Worm (Caenorhabditis elegans) whole organism, L1 larva: ENCODE data around the gene C14E2.7.

ENCODE experiments used
- C04F5.9 ChIP-seq: sonication (generic microtip); optimal IDR thresholded peaks from 2 replicates; lab custom pipeline; 2016; ENCODE audit warnings: missing genetic modification characterization, missing compliant biosample characterization
- F16B12.6 ChIP-seq: fragments of 150-350 bp; optimal IDR thresholded peaks from 2 replicates; lab custom pipeline; 2014; ENCODE audit warnings: missing biosample characterization, missing genetic modification characterization
- aha-1 ChIP-seq: fragments of 150-350 bp; optimal IDR thresholded peaks from 2 replicates; lab custom pipeline; 2014; ENCODE audit warnings: missing biosample characterization, missing genetic modification characterization
- ama-1 ChIP-seq: fragments of 150-350 bp; optimal IDR thresholded peaks from 2 replicates; lab custom pipeline; 2014
- blmp-1 ChIP-seq: fragments of 150-350 bp; optimal IDR thresholded peaks from 2 replicates; lab custom pipeline; 2014; ENCODE audit warnings: missing biosample characterization, missing genetic modification characterization
- ceh-8 ChIP-seq: fragments of 200-800 bp; sonication (Bioruptor generic); optimal IDR thresholded peaks from 2 replicates; lab custom pipeline; 2018; ENCODE audit warnings: mild to moderate bottlenecking, missing genetic modification characterization, moderate library complexity, missing compliant biosample characterization
- ceh-82 ChIP-seq, 3 experiments: fragments of 150-350 bp in 1 of 3; sonication (generic microtip) in 2 of 3; optimal IDR thresholded peaks; 2 replicates each; lab custom pipeline; 2014 to 2017; ENCODE audit warnings: missing biosample characterization in 3 of 3, missing genetic modification characterization in 3 of 3
- ceh-88 ChIP-seq: fragments of 200-800 bp; sonication (Bioruptor generic); IDR thresholded peaks from 2 replicates; pipeline ENCODE4 v1.3.6; 2022; ENCODE audit warnings: missing genetic modification characterization, missing compliant biosample characterization
- ceh-90 ChIP-seq: sonication (generic microtip); optimal IDR thresholded peaks from 2 replicates; lab custom pipeline; 2016; ENCODE audit warnings: missing genetic modification characterization, missing compliant biosample characterization
- ces-1 ChIP-seq: fragments of 150-350 bp; optimal IDR thresholded peaks from 2 replicates; lab custom pipeline; 2014; ENCODE audit warnings: missing biosample characterization, missing genetic modification reagents, missing genetic modification characterization
- dpl-1 ChIP-seq, 3 experiments: fragments of 150-350 bp in 2 of 3; sonication (generic microtip) in 1 of 3; optimal IDR thresholded peaks; 2 replicates each; lab custom pipeline; 2014 to 2017; ENCODE audit warnings: missing biosample characterization in 3 of 3, missing genetic modification characterization in 3 of 3, missing genetic modification reagents in 3 of 3
- dsc-1 ChIP-seq: sonication (generic microtip); optimal IDR thresholded peaks from 2 replicates; lab custom pipeline; 2016; ENCODE audit warnings: mild to moderate bottlenecking, missing genetic modification characterization, missing compliant biosample characterization
- egl-13 ChIP-seq: sonication (generic microtip); optimal IDR thresholded peaks from 2 replicates; lab custom pipeline; 2016; ENCODE audit warnings: missing genotype, missing genetic modification reagents, missing genetic modification characterization, missing compliant biosample characterization
- egl-27 ChIP-seq, 2 experiments: fragments of 150-350 bp in 1 of 2; sonication (generic microtip); optimal IDR thresholded peaks; 3 replicates each; lab custom pipeline; 2017 to 2018; ENCODE audit warnings: missing biosample characterization in 2 of 2, missing genetic modification characterization in 2 of 2, missing genetic modification reagents in 2 of 2
- elt-2 ChIP-seq: sonication (generic microtip); optimal IDR thresholded peaks from 2 replicates; lab custom pipeline; 2016; ENCODE audit warnings: missing genetic modification characterization, mild to moderate bottlenecking, inconsistent platforms, missing compliant biosample characterization, missing genetic modification reagents
- elt-3 ChIP-seq, 6 experiments: fragments of 150-350 bp in 1 of 6; sonication (generic microtip); optimal IDR thresholded peaks; 2 replicates each; lab custom pipeline; 2017 to 2018; ENCODE audit warnings: missing biosample characterization in 6 of 6, missing genetic modification characterization in 6 of 6, inconsistent platforms in 1 of 6
- fkh-10 ChIP-seq: sonication (generic microtip); optimal IDR thresholded peaks from 2 replicates; lab custom pipeline; 2017; ENCODE audit warnings: missing biosample characterization, missing genetic modification reagents, missing genetic modification characterization
- fos-1 ChIP-seq: fragments of 150-350 bp; optimal IDR thresholded peaks from 2 replicates; lab custom pipeline; 2014; ENCODE audit warnings: missing biosample characterization, missing genetic modification characterization
- grh-1 ChIP-seq: fragments of 200-800 bp; sonication (Bioruptor generic); IDR thresholded peaks from 2 replicates; pipeline ENCODE4 v1.3.6; 2022; ENCODE audit warnings: missing genetic modification reagents, missing genetic modification characterization, missing compliant biosample characterization
- hlh-17 ChIP-seq: fragments of 200-800 bp; sonication (Bioruptor generic); optimal IDR thresholded peaks from 2 replicates; lab custom pipeline; 2018; ENCODE audit warnings: missing genetic modification characterization, mild to moderate bottlenecking, missing compliant biosample characterization, moderate library complexity, borderline replicate concordance
- hlh-4 ChIP-seq: sonication (generic microtip); optimal IDR thresholded peaks from 2 replicates; lab custom pipeline; 2016; ENCODE audit warnings: mild to moderate bottlenecking, missing genetic modification characterization, missing compliant biosample characterization
- irx-1 ChIP-seq: sonication (generic microtip); optimal IDR thresholded peaks from 2 replicates; lab custom pipeline; 2016; ENCODE audit warnings: missing genetic modification characterization, missing compliant biosample characterization
- lin-13 ChIP-seq: fragments of 150-350 bp; optimal IDR thresholded peaks from 2 replicates; lab custom pipeline; 2014; ENCODE audit warnings: missing biosample characterization, missing genetic modification reagents, missing genetic modification characterization
- lin-15B ChIP-seq: fragments of 150-350 bp; sonication (generic microtip); optimal IDR thresholded peaks from 3 replicates; lab custom pipeline; 2014; ENCODE audit warnings: missing biosample characterization, missing genetic modification characterization
- lin-35 ChIP-seq, 2 experiments: fragments of 150-350 bp; optimal IDR thresholded peaks; 2 replicates each; lab custom pipeline; 2014; ENCODE audit warnings: missing biosample characterization in 2 of 2, missing genetic modification characterization in 2 of 2, missing genetic modification reagents in 2 of 2
- lin-39 ChIP-seq: fragments of 150-350 bp; optimal IDR thresholded peaks from 2 replicates; lab custom pipeline; 2014; ENCODE audit warnings: missing biosample characterization, missing genetic modification reagents, missing genetic modification characterization
- lsy-2 ChIP-seq, 2 experiments: fragments of 150-350 bp; optimal IDR thresholded peaks; 2 replicates each; lab custom pipeline; 2014; ENCODE audit warnings: missing biosample characterization in 2 of 2, missing genetic modification characterization in 2 of 2
- mab-9 ChIP-seq: fragments of 200-800 bp; sonication (Bioruptor generic); IDR thresholded peaks from 2 replicates; pipeline ENCODE4 v1.3.6; 2022; ENCODE audit warnings: missing genetic modification reagents, missing genetic modification characterization, missing compliant biosample characterization
- mdl-1 ChIP-seq, 2 experiments: fragments of 150-350 bp; optimal IDR thresholded peaks; 2 replicates each; lab custom pipeline; 2014 to 2017; ENCODE audit warnings: missing biosample characterization in 2 of 2, missing genetic modification characterization in 2 of 2, inconsistent platforms in 1 of 2
- mef-2 ChIP-seq: fragments of 150-350 bp; optimal IDR thresholded peaks from 2 replicates; lab custom pipeline; 2014; ENCODE audit warnings: missing biosample characterization, missing genetic modification characterization
- mep-1 ChIP-seq: fragments of 150-350 bp; optimal IDR thresholded peaks from 2 replicates; lab custom pipeline; 2014; ENCODE audit warnings: missing biosample characterization, missing genetic modification characterization
- nhr-19 ChIP-seq: fragments of 200-800 bp; sonication (Bioruptor generic); conservative IDR thresholded peaks from 2 replicates; pipeline ENCODE4 v1.3.6; 2022; ENCODE audit warnings: missing genetic modification characterization, missing compliant biosample characterization
- nhr-20 ChIP-seq: sonication (generic microtip); optimal IDR thresholded peaks from 2 replicates; lab custom pipeline; 2016; ENCODE audit warnings: mild to moderate bottlenecking, missing genetic modification characterization, missing compliant biosample characterization
- nhr-28 ChIP-seq: fragments of 150-350 bp; optimal IDR thresholded peaks from 2 replicates; lab custom pipeline; 2014; ENCODE audit warnings: missing biosample characterization, missing genetic modification characterization
- nhr-47 ChIP-seq: sonication (generic microtip); optimal IDR thresholded peaks from 2 replicates; lab custom pipeline; 2016; ENCODE audit warnings: mild to moderate bottlenecking, missing genetic modification characterization, moderate library complexity, missing compliant biosample characterization
- nhr-77 ChIP-seq: fragments of 150-350 bp; optimal IDR thresholded peaks from 2 replicates; lab custom pipeline; 2014; ENCODE audit warnings: missing biosample characterization, missing genetic modification characterization
- nhr-85 ChIP-seq: sonication (generic microtip); peaks from one replicate; lab custom pipeline; 2016; ENCODE audit warnings: missing genetic modification characterization, inconsistent platforms, missing compliant biosample characterization
- nhr-90 ChIP-seq: sonication (generic microtip); optimal IDR thresholded peaks from 2 replicates; lab custom pipeline; 2016; ENCODE audit warnings: mild to moderate bottlenecking, missing genetic modification characterization, missing compliant biosample characterization; ENCODE audit not compliant: poor library complexity
- pag-3 ChIP-seq: sonication (generic microtip); optimal IDR thresholded peaks from 2 replicates; lab custom pipeline; 2017; ENCODE audit warnings: missing genetic modification characterization, mild to moderate bottlenecking, missing compliant biosample characterization, antibody characterized with exemption, borderline replicate concordance; ENCODE audit not compliant: insufficient read depth
- snpc-4 ChIP-seq: fragments of 150-350 bp; optimal IDR thresholded peaks from 2 replicates; lab custom pipeline; 2014; ENCODE audit warnings: missing biosample characterization, missing genetic modification characterization
- snu-23 ChIP-seq: sonication (generic microtip); optimal IDR thresholded peaks from 2 replicates; lab custom pipeline; 2016; ENCODE audit warnings: missing genetic modification characterization, missing compliant biosample characterization
- sox-4 ChIP-seq: sonication (generic microtip); optimal IDR thresholded peaks from 2 replicates; lab custom pipeline; 2016; ENCODE audit warnings: missing genetic modification characterization, missing compliant biosample characterization
- sup-37 ChIP-seq: fragments of 200-800 bp; sonication (Bioruptor generic); optimal IDR thresholded peaks from 2 replicates; lab custom pipeline; 2018; ENCODE audit warnings: mild to moderate bottlenecking, missing genetic modification characterization, missing compliant biosample characterization
- tbx-2 ChIP-seq: sonication (generic microtip); optimal IDR thresholded peaks from 2 replicates; lab custom pipeline; 2016; ENCODE audit warnings: missing genetic modification characterization, missing compliant biosample characterization
- unc-62 ChIP-seq: fragments of 150-350 bp; optimal IDR thresholded peaks from 2 replicates; lab custom pipeline; 2014; ENCODE audit warnings: missing biosample characterization, missing genetic modification reagents, missing genetic modification characterization
- unc-86 ChIP-seq: sonication (generic microtip); optimal IDR thresholded peaks from 2 replicates; lab custom pipeline; 2016; ENCODE audit warnings: missing genetic modification characterization, missing compliant biosample characterization
- unc-98 ChIP-seq: fragments of 200-800 bp; sonication (Bioruptor generic); IDR thresholded peaks from 2 replicates; pipeline ENCODE4 v1.3.6; 2022; ENCODE audit warnings: missing genetic modification characterization, missing compliant biosample characterization
- zag-1 ChIP-seq: fragments of 150-350 bp; optimal IDR thresholded peaks from 2 replicates; lab custom pipeline; 2014; ENCODE audit warnings: missing biosample characterization, missing genetic modification characterization
- ztf-11 ChIP-seq, 2 experiments: sonication (generic microtip); optimal IDR thresholded peaks; 2 replicates each; lab custom pipeline; 2016 to 2017; ENCODE audit warnings: missing genetic modification characterization in 2 of 2, missing biosample characterization in 1 of 2, missing compliant biosample characterization in 1 of 2

Gene C14E2.7

DNA sequence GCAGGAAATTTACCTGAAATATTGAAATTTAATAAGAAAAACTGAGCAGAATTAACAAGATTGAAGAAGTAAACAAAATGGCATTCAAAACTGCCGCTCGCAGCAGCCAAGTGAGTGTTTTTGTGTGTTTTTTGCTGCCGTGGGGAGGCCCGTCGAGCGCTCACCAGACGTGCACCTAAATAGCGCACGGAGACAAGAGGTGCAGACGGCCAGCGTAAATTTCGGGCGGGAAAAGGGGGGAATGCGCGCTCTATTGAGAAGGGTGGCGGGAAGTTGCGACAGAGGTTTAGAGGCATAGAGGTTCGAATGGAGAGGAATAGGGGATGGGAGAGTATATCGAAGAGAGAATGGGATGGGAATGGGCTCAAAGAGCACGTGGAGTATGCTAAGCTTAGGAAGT, 40.0 kb downstream of the C14E2.7 start, which contains the start of gene ceh-39 (continued):
- TF ChIP-seq unc-86 (tag; lab: Kevin White, UChicago) (peak; percentile 51), snu-23 (GFP tag; lab: Kevin White, UChicago) (peak; percentile 67), tbx-2 (tag; lab: Kevin White, UChicago) (peak; percentile 72), lin-39 (tag; lab: Kevin White, UChicago) (no peak), F16B12.6 (tag; lab: Kevin White, UChicago) (peak; percentile 7), irx-1 (no peak), ama-1 (lab: Kevin White, UChicago) (no peak), nhr-28 (tag; lab: Kevin White, UChicago) (no peak), elt-3 (tag; optimal IDR thresholded peaks at IDR 0.05; lab: Kevin White, UChicago) (no peak), nhr-77 (tag; lab: Kevin White, UChicago) (peak; percentile 31), sup-37 (GFP tag; lab: Kevin White, UChicago) (no peak)

DNA sequence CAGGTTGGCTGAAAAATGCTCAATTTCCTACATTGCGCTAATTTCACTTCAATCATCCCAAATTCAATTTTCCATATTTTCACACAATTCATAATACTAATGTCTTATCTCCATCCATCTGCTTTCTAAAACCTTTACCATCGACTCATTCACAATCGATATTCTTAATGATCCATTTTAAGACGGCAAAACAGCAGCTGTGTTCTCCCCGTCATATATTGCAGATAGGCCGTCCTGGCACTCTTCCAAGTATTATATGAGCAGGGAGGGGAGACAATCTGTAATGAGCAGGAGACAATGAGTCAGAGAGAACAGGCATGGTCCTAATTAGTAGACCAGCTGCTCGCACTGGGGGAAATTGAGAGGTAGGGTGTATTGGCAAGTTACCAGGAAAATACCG, 41.6 kb downstream of the C14E2.7 start:
- peak; percentile 2 for TF ChIP-seq nhr-85 (tag; lab: Kevin White, UChicago)
- TF ChIP-seq C04F5.9 (tag; lab: Kevin White, UChicago): no peak

DNA sequence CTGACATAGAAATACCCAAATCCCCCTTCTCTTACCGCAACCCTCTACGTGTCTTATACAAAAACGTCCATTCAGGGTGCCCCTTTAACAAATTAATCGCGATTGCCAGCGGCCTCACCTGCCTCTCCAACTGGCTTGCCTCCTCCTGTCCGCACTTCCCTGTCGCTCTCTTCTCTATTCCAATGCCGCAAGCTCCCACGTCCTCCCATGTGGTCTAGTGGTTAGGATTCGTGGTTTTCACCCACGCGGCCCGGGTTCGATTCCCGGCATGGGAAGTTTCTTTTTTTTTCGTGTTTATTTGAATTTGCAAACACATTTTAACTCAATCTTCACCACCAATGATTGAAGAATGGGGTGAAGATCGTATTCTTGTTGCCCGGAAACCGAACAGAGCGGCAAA, 42.4 kb downstream of the C14E2.7 start:
- TF ChIP-seq mef-2 (tag; lab: Kevin White, UChicago): no peak
- TF ChIP-seq ceh-90 (tag; lab: Kevin White, UChicago): no peak
- peak; percentile 5 for TF ChIP-seq fos-1 (tag; lab: Kevin White, UChicago)
- TF ChIP-seq zag-1: no peak
- TF ChIP-seq blmp-1 (tag; lab: Kevin White, UChicago): no peak
- TF ChIP-seq nhr-77 (tag; lab: Kevin White, UChicago): peak; percentile 25
- TF ChIP-seq elt-2: peak; percentile 15
- peak; percentile 41 to 45 for TF ChIP-seq lsy-2 (tag; optimal IDR thresholded peaks at IDR 0.05; lab: Kevin White, UChicago)
- no peak for TF ChIP-seq unc-62
- peak; percentile 19 for TF ChIP-seq egl-13 (tag; lab: Kevin White, UChicago)
- peak in 1 of 2 experiments; percentile 62 for TF ChIP-seq mdl-1 (tag; optimal IDR thresholded peaks at IDR 0.05; lab: Kevin White, UChicago)
- no peak for TF ChIP-seq hlh-4 (tag; lab: Kevin White, UChicago)
- TF ChIP-seq lin-15B (tag; lab: Kevin White, UChicago): no peak
- TF ChIP-seq tbx-2 (tag; lab: Kevin White, UChicago): peak; percentile 69
- peak in 2 of 3 experiments; percentile 52 to 55 for TF ChIP-seq ceh-82 (tag; optimal IDR thresholded peaks at IDR 0.05; lab: Kevin White, UChicago)
- peak; percentile 64 for TF ChIP-seq ceh-8 (GFP tag; lab: Kevin White, UChicago)
- TF ChIP-seq ces-1 (GFP tag; lab: Kevin White, UChicago): no peak
- TF ChIP-seq dsc-1 (tag; lab: Kevin White, UChicago): peak; percentile 69
- peak; percentile 1 for TF ChIP-seq C04F5.9 (tag; lab: Kevin White, UChicago)
- no peak for TF ChIP-seq aha-1 (tag; lab: Kevin White, UChicago)
- no peak for TF ChIP-seq pag-3
- no peak; the same call in 1 of the 2 replicates for TF ChIP-seq ceh-88 (GFP tag; lab: Robert Waterston, UW)
- 0 out of 2 replicates have a peak, but pooled peaks have one; percentile 14 for TF ChIP-seq unc-98 (GFP tag; lab: Robert Waterston, UW)
- TF ChIP-seq ztf-11 (tag; optimal IDR thresholded peaks at IDR 0.05; lab: Kevin White, UChicago): peak in 1 of 2 experiments; percentile 55
- no peak for TF ChIP-seq lin-13 (GFP tag; lab: Kevin White, UChicago)
- TF ChIP-seq lin-35 (GFP tag; optimal IDR thresholded peaks at IDR 0.05; lab: Kevin White, UChicago): peak; percentile 24 to 73
- peak; percentile 17 for TF ChIP-seq fkh-10
- TF ChIP-seq nhr-47 (tag; lab: Kevin White, UChicago): peak; percentile 79
- peak; percentile 73 for TF ChIP-seq nhr-19
- peak; percentile 79 for TF ChIP-seq nhr-90
- TF ChIP-seq dpl-1 (GFP tag; optimal IDR thresholded peaks at IDR 0.05; lab: Kevin White, UChicago): peak in 1 of 3 experiments; percentile 9
- TF ChIP-seq mab-9: no peak
- TF ChIP-seq egl-27 (tag; optimal IDR thresholded peaks at IDR 0.05; lab: Kevin White, UChicago): no peak
- TF ChIP-seq hlh-17 (GFP tag; lab: Kevin White, UChicago): no peak
- TF ChIP-seq nhr-20 (tag; lab: Kevin White, UChicago): peak; percentile 66
- TF ChIP-seq snpc-4 (tag; lab: Kevin White, UChicago): no peak
- no peak for TF ChIP-seq sox-4 (tag; lab: Kevin White, UChicago)
- no peak for TF ChIP-seq mep-1 (tag; lab: Kevin White, UChicago)
- TF ChIP-seq grh-1 (GFP tag; lab: Robert Waterston, UW): peak; percentile 48
